Worm (Caenorhabditis elegans): ENCODE data around the gene C06A8.8.

ce11 chrII:7770253-7770652, 1.6 kb downstream of the C06A8.8 start:
- TF ChIP-seq pha-4 (tag; optimal IDR thresholded peaks at IDR 0.05) (no peak), ceh-39 (tag; optimal IDR thresholded peaks at IDR 0.05) (no peak), nhr-76 (tag; optimal IDR thresholded peaks at IDR 0.05) (no peak), ces-1 (GFP tag; optimal IDR thresholded peaks at IDR 0.05) (no peak), snpc-4 (tag; optimal IDR thresholded peaks at IDR 0.05) (no peak), sptf-1 (tag; optimal IDR thresholded peaks at IDR 0.05) (no peak), nhr-28 (tag; optimal IDR thresholded peaks at IDR 0.05) (no peak), mab-5 (tag; optimal IDR thresholded peaks at IDR 0.05) (no peak), elt-1 (tag; optimal IDR thresholded peaks at IDR 0.05; ENCODE audit: borderline replicate concordance, insufficient read depth) (no peak), lin-32 (GFP tag; optimal IDR thresholded peaks at IDR 0.05) (no peak)
